Fruit fly (Drosophila melanogaster) whole organism, prepupa: Measurements from ENCODE around the gene acj6.

Experiments
- Blimp-1 ChIP-seq: fragments of 200-800 bp; sonication (Bioruptor generic); optimal IDR thresholded peaks from 3 replicates; lab custom pipeline; 2017; ENCODE audit warnings: missing biosample characterization, missing genetic modification characterization, mild to moderate bottlenecking, moderate library complexity, missing genetic modification reagents
- CG10631 ChIP-seq: fragments of 200-800 bp; sonication (Bioruptor generic); optimal IDR thresholded peaks from 2 replicates; lab custom pipeline; 2016; ENCODE audit warnings: missing biosample characterization, missing genetic modification characterization
- CG10669 ChIP-seq: fragments of 200-800 bp; sonication (Bioruptor generic); optimal IDR thresholded peaks from 3 replicates; lab custom pipeline; 2018; ENCODE audit warnings: missing biosample characterization, mild to moderate bottlenecking, missing genetic modification characterization, moderate library complexity
- CG11294 ChIP-seq: fragments of 200-800 bp; sonication (Bioruptor generic); IDR thresholded peaks from 2 replicates; pipeline ENCODE4 v1.3.6; 2022; ENCODE audit warnings: missing biosample characterization, missing genetic modification characterization
- CG11902 ChIP-seq: fragments of 200-800 bp; sonication (Bioruptor generic); optimal IDR thresholded peaks from 3 replicates; lab custom pipeline; 2016; ENCODE audit warnings: missing biosample characterization, missing genetic modification characterization
- CG16779 ChIP-seq: fragments of 200-800 bp; sonication (Bioruptor generic); optimal IDR thresholded peaks from 3 replicates; lab custom pipeline; 2017; ENCODE audit warnings: missing biosample characterization, mild to moderate bottlenecking, missing genetic modification characterization
- CG31627 ChIP-seq: fragments of 200-800 bp; sonication (Bioruptor generic); optimal IDR thresholded peaks from 3 replicates; lab custom pipeline; 2016; ENCODE audit warnings: missing biosample characterization, missing genetic modification characterization
- CG34406 ChIP-seq: fragments of 200-800 bp; sonication (Bioruptor generic); optimal IDR thresholded peaks from 3 replicates; lab custom pipeline; 2016; ENCODE audit warnings: missing biosample characterization, missing genetic modification characterization
- CG3919 ChIP-seq: fragments of 200-800 bp; sonication (Bioruptor generic); optimal IDR thresholded peaks from 3 replicates; lab custom pipeline; 2016; ENCODE audit warnings: missing biosample characterization, missing genetic modification characterization
- CG4318 ChIP-seq: fragments of 200-800 bp; sonication (Bioruptor generic); optimal IDR thresholded peaks from 3 replicates; lab custom pipeline; 2017; ENCODE audit warnings: missing biosample characterization, mild to moderate bottlenecking, missing genetic modification characterization
- CG6163 ChIP-seq: fragments of 200-800 bp; sonication (Bioruptor generic); IDR thresholded peaks from 3 replicates; pipeline ENCODE4 v1.3.6; 2022; ENCODE audit warnings: missing biosample characterization, missing genetic modification characterization
- CG6276 ChIP-seq: fragments of 200-800 bp; sonication (Bioruptor generic); optimal IDR thresholded peaks from 2 replicates; lab custom pipeline; 2017; ENCODE audit warnings: missing biosample characterization, mild to moderate bottlenecking, missing genetic modification characterization
- CG6792 ChIP-seq: fragments of 200-800 bp; sonication (Bioruptor generic); optimal IDR thresholded peaks from 3 replicates; lab custom pipeline; 2016; ENCODE audit warnings: missing biosample characterization, missing genetic modification characterization
- CG6808 ChIP-seq: fragments of 200-800 bp; sonication (Bioruptor generic); optimal IDR thresholded peaks from 3 replicates; lab custom pipeline; 2017; ENCODE audit warnings: missing biosample characterization, missing genetic modification characterization, mild to moderate bottlenecking, moderate library complexity, missing genetic modification reagents
- CG6854 ChIP-seq: fragments of 200-800 bp; sonication (Bioruptor generic); optimal IDR thresholded peaks from 2 replicates; lab custom pipeline; 2017; ENCODE audit warnings: missing biosample characterization, mild to moderate bottlenecking, missing genetic modification characterization
- CG7368 ChIP-seq: fragments of 200-800 bp; sonication (Bioruptor generic); optimal IDR thresholded peaks from 3 replicates; lab custom pipeline; 2016; ENCODE audit warnings: missing biosample characterization, missing genetic modification characterization
- CG8119 ChIP-seq: fragments of 200-800 bp; sonication (Bioruptor generic); IDR thresholded peaks from 3 replicates; pipeline ENCODE4 v1.3.6; 2022; ENCODE audit warnings: missing biosample characterization, missing genetic modification characterization
- CG8319 ChIP-seq: fragments of 200-800 bp; sonication (Bioruptor generic); optimal IDR thresholded peaks from 3 replicates; lab custom pipeline; 2016; ENCODE audit warnings: missing biosample characterization, missing genetic modification characterization
- CG8632 ChIP-seq: fragments of 200-800 bp; sonication (Bioruptor generic); optimal IDR thresholded peaks from 3 replicates; lab custom pipeline; 2016; ENCODE audit warnings: missing biosample characterization, missing genetic modification characterization
- CG9139 ChIP-seq: fragments of 200-800 bp; sonication (Bioruptor generic); optimal IDR thresholded peaks from 3 replicates; lab custom pipeline; 2017; ENCODE audit warnings: missing biosample characterization, mild to moderate bottlenecking, missing genetic modification characterization
- Eip75B ChIP-seq: fragments of 200-800 bp; sonication (Bioruptor generic); optimal IDR thresholded peaks from 3 replicates; lab custom pipeline; 2016; ENCODE audit warnings: missing biosample characterization, missing genetic modification characterization
- Eip78C ChIP-seq: fragments of 200-800 bp; sonication (Bioruptor generic); peaks from one replicate; lab custom pipeline; 2016; ENCODE audit warnings: missing biosample characterization, missing genetic modification characterization
- Eip93F ChIP-seq: fragments of 200-800 bp; sonication (Bioruptor generic); optimal IDR thresholded peaks from 2 replicates; lab custom pipeline; 2016; ENCODE audit warnings: missing biosample characterization, mild to moderate bottlenecking, missing genetic modification characterization
- Ets96B ChIP-seq: fragments of 200-800 bp; optimal IDR thresholded peaks from 2 replicates; lab custom pipeline; 2019; ENCODE audit warnings: missing biosample characterization, mild to moderate bottlenecking, missing genetic modification characterization, moderate library complexity
- Gug ChIP-seq: fragments of 200-800 bp; sonication (Bioruptor generic); IDR thresholded peaks from 2 replicates; pipeline ENCODE4 v1.3.6; 2022; ENCODE audit warnings: missing biosample characterization, missing genetic modification characterization
- Hr38 ChIP-seq: sonication (Bioruptor generic); optimal IDR thresholded peaks from 2 replicates; lab custom pipeline; 2016; ENCODE audit warnings: missing biosample characterization, missing genetic modification characterization
- Hr4 ChIP-seq: fragments of 200-800 bp; sonication (Bioruptor generic); optimal IDR thresholded peaks from 3 replicates; lab custom pipeline; 2016; ENCODE audit warnings: missing biosample characterization, missing genetic modification characterization
- Met ChIP-seq: fragments of 200-800 bp; sonication (Bioruptor generic); optimal IDR thresholded peaks from 3 replicates; lab custom pipeline; 2016; ENCODE audit warnings: missing biosample characterization, missing genetic modification characterization
- Sox102F ChIP-seq: fragments of 200-800 bp; sonication (Bioruptor generic); optimal IDR thresholded peaks from 2 replicates; lab custom pipeline; 2016; ENCODE audit warnings: missing biosample characterization, mild to moderate bottlenecking, missing genetic modification characterization
- Sox14 ChIP-seq: fragments of 200-800 bp; sonication (Bioruptor generic); optimal IDR thresholded peaks from 3 replicates; lab custom pipeline; 2016; ENCODE audit warnings: missing biosample characterization, missing genetic modification characterization
- Sox15 ChIP-seq: fragments of 200-800 bp; sonication (Bioruptor generic); optimal IDR thresholded peaks from 3 replicates; lab custom pipeline; 2016; ENCODE audit warnings: missing biosample characterization, missing genetic modification characterization
- acj6 ChIP-seq: fragments of 200-800 bp; sonication (Bioruptor generic); optimal IDR thresholded peaks from 3 replicates; lab custom pipeline; 2016; ENCODE audit warnings: missing biosample characterization, missing genetic modification characterization
- cyc ChIP-seq: fragments of 200-800 bp; sonication (Bioruptor generic); optimal IDR thresholded peaks from 3 replicates; lab custom pipeline; 2016; ENCODE audit warnings: missing biosample characterization, missing genetic modification characterization
- dac ChIP-seq: fragments of 200-800 bp; sonication (Bioruptor generic); optimal IDR thresholded peaks from 2 replicates; lab custom pipeline; 2017; ENCODE audit warnings: missing biosample characterization, mild to moderate bottlenecking, missing genetic modification characterization
- dsx ChIP-seq: fragments of 200-800 bp; optimal IDR thresholded peaks from 3 replicates; lab custom pipeline; 2019; ENCODE audit warnings: missing biosample characterization, mild to moderate bottlenecking, missing genetic modification characterization, moderate library complexity; ENCODE audit not compliant: poor library complexity, severe bottlenecking
- esn ChIP-seq: fragments of 200-800 bp; sonication (Bioruptor generic); optimal IDR thresholded peaks from 2 replicates; lab custom pipeline; 2016; ENCODE audit warnings: missing biosample characterization, mild to moderate bottlenecking, missing genetic modification characterization, moderate library complexity
- fd85E ChIP-seq: fragments of 200-800 bp; sonication (Bioruptor generic); optimal IDR thresholded peaks from 3 replicates; lab custom pipeline; 2016; ENCODE audit warnings: missing biosample characterization, missing genetic modification characterization
- fkh ChIP-seq: fragments of 200-800 bp; sonication (Bioruptor generic); optimal IDR thresholded peaks from 3 replicates; lab custom pipeline; 2017; ENCODE audit warnings: missing biosample characterization, mild to moderate bottlenecking, missing genetic modification characterization, moderate library complexity
- lz ChIP-seq: fragments of 200-800 bp; sonication (Bioruptor generic); optimal IDR thresholded peaks from 3 replicates; lab custom pipeline; 2016; ENCODE audit warnings: missing biosample characterization, missing genetic modification characterization
- pdm3 ChIP-seq: fragments of 200-800 bp; sonication (Bioruptor generic); optimal IDR thresholded peaks from 3 replicates; lab custom pipeline; 2016; ENCODE audit warnings: missing biosample characterization, missing genetic modification characterization
- salr ChIP-seq, 2 experiments: fragments of 200-800 bp; sonication (Bioruptor generic); optimal IDR thresholded peaks; 3 replicates each; lab custom pipeline; 2016 to 2018; ENCODE audit warnings: missing biosample characterization in 2 of 2, missing genetic modification characterization in 2 of 2, mild to moderate bottlenecking in 1 of 2
- spab ChIP-seq: fragments of 200-800 bp; sonication (Bioruptor generic); optimal IDR thresholded peaks from 2 replicates; lab custom pipeline; 2017; ENCODE audit warnings: missing biosample characterization, mild to moderate bottlenecking, missing genetic modification characterization, missing genetic modification reagents
- svp ChIP-seq: fragments of 200-800 bp; sonication (Bioruptor generic); peaks from one replicate; lab custom pipeline; 2016; ENCODE audit warnings: missing biosample characterization, missing genetic modification characterization
- topi ChIP-seq: fragments of 200-800 bp; sonication (Bioruptor generic); optimal IDR thresholded peaks from 3 replicates; lab custom pipeline; 2016; ENCODE audit warnings: missing biosample characterization, missing genetic modification characterization
- vri ChIP-seq: fragments of 200-800 bp; sonication (Bioruptor generic); optimal IDR thresholded peaks from 3 replicates; lab custom pipeline; 2016; ENCODE audit warnings: missing biosample characterization, mild to moderate bottlenecking, missing genetic modification characterization

Gene acj6

DNA sequence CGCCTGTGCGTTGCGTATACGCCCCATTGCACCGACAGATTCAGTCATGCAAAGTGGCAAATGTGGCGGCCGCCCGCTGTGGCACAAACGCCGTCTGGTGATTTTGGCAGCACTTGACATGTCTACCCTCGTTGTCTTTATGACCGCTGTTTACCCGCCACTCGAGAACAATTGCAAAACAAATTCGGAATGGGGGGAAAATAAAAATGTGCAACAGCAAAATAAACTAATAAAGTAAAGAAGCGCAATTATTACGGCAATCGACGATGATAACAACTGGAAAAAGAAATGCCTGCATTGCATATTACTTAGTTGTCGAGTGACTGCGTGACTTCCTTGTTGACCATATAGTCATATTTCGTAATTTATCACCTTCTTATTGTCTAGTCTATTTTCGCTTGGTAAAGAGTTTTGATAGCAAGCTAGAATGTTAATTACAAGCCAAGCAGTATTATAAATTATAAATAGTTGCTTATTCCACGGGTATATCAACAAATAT, 70.4 kb downstream of the acj6 start:
- TF ChIP-seq CG6276 (GFP tag; lab: Kevin White, UChicago) (peak; percentile 1), vri (peak; percentile 21), Eip78C (peak; percentile 42), CG6163 (no peak), CG7368 (GFP tag; lab: Kevin White, UChicago) (no peak)

DNA sequence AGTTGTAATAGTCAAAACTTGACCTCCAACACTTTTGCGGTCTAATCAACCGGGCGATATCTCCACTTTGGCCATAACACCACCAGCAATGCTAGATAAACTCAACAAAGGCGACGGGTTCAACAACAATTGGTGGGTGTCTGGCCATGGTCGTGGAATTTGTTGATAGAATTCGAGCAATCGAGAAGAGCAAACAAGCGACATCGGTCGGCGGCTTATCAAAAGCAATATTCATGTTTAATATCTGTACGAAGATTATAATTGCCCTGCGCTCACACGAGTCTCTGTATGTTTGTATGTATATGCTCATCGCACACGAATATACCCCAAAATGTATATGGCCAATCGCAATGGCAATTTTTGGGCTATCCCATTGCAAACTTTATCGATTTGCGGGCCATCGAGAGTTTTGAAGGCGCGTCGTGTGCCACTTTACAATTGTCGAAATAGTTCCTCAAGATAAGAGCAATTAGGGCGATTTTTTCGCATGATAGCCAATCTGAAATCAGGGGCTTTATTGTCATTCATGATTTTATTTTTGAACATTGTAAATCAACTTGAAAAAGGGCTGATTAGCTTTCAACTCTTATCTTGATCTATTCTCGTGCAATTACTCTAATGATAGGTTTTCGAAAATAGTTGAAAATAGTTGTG, 71.3 kb downstream of the acj6 start:
- no peak for TF ChIP-seq Sox15
- peak; percentile 33 for TF ChIP-seq Eip78C
- peak; percentile 77 for TF ChIP-seq svp (GFP tag; lab: Kevin White, UChicago)
- TF ChIP-seq fkh (GFP tag; lab: Kevin White, UChicago) = peak; percentile 51
- no peak for TF ChIP-seq dsx (GFP tag; lab: Kevin White, UChicago)
- TF ChIP-seq spab (GFP tag; lab: Kevin White, UChicago) = no peak
- TF ChIP-seq CG11902 = no peak
- TF ChIP-seq esn (GFP tag; lab: Kevin White, UChicago) = no peak
- no peak for TF ChIP-seq acj6 (GFP tag; lab: Kevin White, UChicago)
- no peak for TF ChIP-seq CG3919 (GFP tag; lab: Kevin White, UChicago)
- TF ChIP-seq CG4318 (GFP tag; lab: Kevin White, UChicago) = no peak
- no peak for TF ChIP-seq CG6276 (GFP tag; lab: Kevin White, UChicago)
- TF ChIP-seq salr (GFP tag; optimal IDR thresholded peaks at IDR 0.05; lab: Kevin White, UChicago) = no peak
- TF ChIP-seq CG31627 (GFP tag; lab: Kevin White, UChicago) = no peak
- TF ChIP-seq CG8119 (GFP tag; lab: Robert Waterston, UW) = no peak
- no peak for TF ChIP-seq Eip93F
- no peak for TF ChIP-seq Ets96B (tag; lab: Kevin White, UChicago)
- TF ChIP-seq Met = no peak
- no peak for TF ChIP-seq pdm3
- TF ChIP-seq CG10669 (GFP tag; lab: Kevin White, UChicago) = no peak
- TF ChIP-seq, all 60 proteins: peak for 3

dm6 chrX:15305975-15306909, 72.6 kb downstream of the acj6 start:
- TF ChIP-seq CG10631 (GFP tag; lab: Kevin White, UChicago) (no peak), CG8632 (no peak), Ets96B (tag; lab: Kevin White, UChicago) (no peak), cyc (no peak), CG11902 (no peak), Eip93F (peak; percentile 75), dsx (GFP tag; lab: Kevin White, UChicago) (peak; percentile 63), CG6808 (GFP tag; lab: Kevin White, UChicago) (no peak), dac (GFP tag; lab: Kevin White, UChicago) (no peak), topi (GFP tag; lab: Kevin White, UChicago) (no peak), Hr4 (GFP tag; lab: Kevin White, UChicago) (peak; percentile 5), Eip75B (GFP tag; lab: Kevin White, UChicago) (no peak), acj6 (GFP tag; lab: Kevin White, UChicago) (no peak), fd85E (GFP tag; lab: Kevin White, UChicago) (no peak), Blimp-1 (GFP tag; lab: Kevin White, UChicago) (no peak), CG31627 (GFP tag; lab: Kevin White, UChicago) (no peak), CG16779 (tag; lab: Kevin White, UChicago) (peak; percentile 18), CG6792 (GFP tag; lab: Kevin White, UChicago) (peak; percentile 3), lz (no peak), salr (GFP tag; optimal IDR thresholded peaks at IDR 0.05; lab: Kevin White, UChicago) (no peak), CG34406 (GFP tag; lab: Kevin White, UChicago) (no peak), Gug (GFP tag; lab: Robert Waterston, UW) (no peak), Hr38 (GFP tag; lab: Kevin White, UChicago) (no peak), CG9139 (GFP tag; lab: Kevin White, UChicago) (no peak), CG6854 (GFP tag; lab: Kevin White, UChicago) (peak; percentile 47), Sox102F (GFP tag; lab: Kevin White, UChicago) (peak; percentile 42), Sox14 (peak; percentile 68), CG11294 (GFP tag; lab: Robert Waterston, UW) (no peak; the same call in 1 of the 2 replicates), CG8319 (GFP tag; lab: Kevin White, UChicago) (no peak)
